Fruit fly (Drosophila melanogaster): ENCODE results near the gene CG5953.

DNA sequence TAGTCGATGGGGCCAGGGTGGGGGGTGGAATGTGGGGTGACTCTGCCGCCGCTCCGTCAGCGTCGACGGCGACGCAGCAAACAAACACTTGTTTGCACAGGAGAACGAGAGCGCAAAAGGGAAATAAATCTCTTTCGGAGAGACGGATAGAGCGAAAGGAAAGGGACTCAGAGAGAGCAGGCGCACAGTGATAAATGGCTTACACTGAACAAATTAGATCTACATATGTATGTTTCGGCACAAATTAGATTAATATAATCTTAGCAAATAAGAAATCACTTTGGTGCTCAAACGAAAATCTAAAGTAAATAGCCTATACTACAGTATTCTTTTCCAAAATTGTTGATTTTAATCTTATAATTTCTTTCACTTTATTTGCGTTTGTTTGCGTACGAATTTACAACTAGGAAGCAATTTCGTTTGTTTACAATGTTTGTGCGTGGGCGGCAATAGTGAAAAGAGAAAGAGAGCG lies 3.0 kb upstream of the CG5953 start:
- TF ChIP-seq usp (GFP tag; optimal IDR thresholded peaks at IDR 0.05) (no peak), EcR (GFP tag; optimal IDR thresholded peaks at IDR 0.05) (no peak), CG8478 (optimal IDR thresholded peaks at IDR 0.05) (no peak)
